Fruit fly (Drosophila melanogaster) ovary, adult (tissue): Measurements from ENCODE around the gene CG1951.
A peak's percentile ranks its signal among the peaks of the same experiment; 100 is the strongest.

Source experiments
- CG17801 ChIP-seq: fragments of 200-800 bp; optimal IDR thresholded peaks from 2 replicates; lab custom pipeline; 2019; ENCODE audit warnings: missing biosample characterization, mild to moderate bottlenecking, missing genetic modification characterization, moderate library complexity; ENCODE audit not compliant: partially characterized antibody

Gene CG1951

dm6 chr3R:29066285-29066684 lies 39.2 kb downstream of the CG1951 start:
- TF ChIP-seq CG17801 (GFP tag; lab: Kevin White, UChicago), result no peak

dm6 chr3R:29067091-29067490 lies 40.1 kb downstream of the CG1951 start:
- TF ChIP-seq CG17801 (GFP tag; lab: Kevin White, UChicago), result no peak

dm6 chr3R:29068430-29069207 lies 41.6 kb downstream of the CG1951 start:
- no peak for TF ChIP-seq CG17801 (GFP tag; lab: Kevin White, UChicago)

- no peak for TF ChIP-seq CG17801 (GFP tag; lab: Kevin White, UChicago)
Observed at dm6 chr3R:29069208-29070072, 42.4 kb downstream of the CG1951 start.

dm6 chr3R:29071141-29071540 lies 44.1 kb downstream of the CG1951 start:
- TF ChIP-seq CG17801 (GFP tag; lab: Kevin White, UChicago), result no peak

- TF ChIP-seq CG17801 (GFP tag; lab: Kevin White, UChicago), result no peak
Observed at dm6 chr3R:29072834-29073233, 45.8 kb downstream of the CG1951 start.

dm6 chr3R:29074001-29074609 lies 47.1 kb downstream of the CG1951 start:
- TF ChIP-seq CG17801 (GFP tag; lab: Kevin White, UChicago), result peak; percentile 9

dm6 chr3R:29075631-29076398 lies 48.8 kb downstream of the CG1951 start:
- no peak for TF ChIP-seq CG17801 (GFP tag; lab: Kevin White, UChicago)

dm6 chr3R:29076609-29077008 lies 49.6 kb downstream of the CG1951 start:
- peak; percentile 7 for TF ChIP-seq CG17801 (GFP tag; lab: Kevin White, UChicago)

- no peak for TF ChIP-seq CG17801 (GFP tag; lab: Kevin White, UChicago)
Observed at dm6 chr3R:29077572-29077971, 50.5 kb downstream of the CG1951 start.
